Fruit fly (Drosophila melanogaster) whole organism, embryonic: ENCODE measurements around the gene CG14229.

Experiments used
- Ada2b ChIP-seq: fragments of 200-800 bp; sonication (Bioruptor generic); IDR thresholded peaks from 2 replicates; pipeline ENCODE4 v1.3.6; 2022; ENCODE audit warnings: missing biosample characterization, missing genetic modification characterization
- Adf1 ChIP-seq: fragments of 200-800 bp; sonication (Bioruptor generic); IDR thresholded peaks from 2 replicates; pipeline ENCODE4 v1.3.6; 2022; ENCODE audit warnings: missing biosample characterization, missing genetic modification characterization
- Aef1 ChIP-seq: fragments of 200-800 bp; sonication (Bioruptor generic); IDR thresholded peaks from 3 replicates; pipeline ENCODE4 v1.3.6; 2022; ENCODE audit warnings: missing biosample characterization, missing genetic modification characterization
- Asciz ChIP-seq: fragments of 200-800 bp; sonication (Bioruptor generic); optimal IDR thresholded peaks from 2 replicates; lab custom pipeline; 2017; ENCODE audit warnings: missing biosample characterization, mild to moderate bottlenecking, missing genetic modification characterization, missing genetic modification reagents
- BEAF-32 ChIP-seq: fragments of 200-800 bp; sonication (Bioruptor generic); optimal IDR thresholded peaks from 3 replicates; lab custom pipeline; 2017; ENCODE audit warnings: missing biosample characterization, missing genetic modification characterization, mild to moderate bottlenecking, moderate library complexity, missing genetic modification reagents
- Bdp1 ChIP-seq: fragments of 200-800 bp; sonication (Bioruptor generic); optimal IDR thresholded peaks from 3 replicates; lab custom pipeline; 2016; ENCODE audit warnings: missing biosample characterization, missing genetic modification characterization
- CG14014 ChIP-seq: fragments of 200-800 bp; sonication (Bioruptor generic); IDR thresholded peaks from 2 replicates; pipeline ENCODE4 v1.3.6; 2022; ENCODE audit warnings: missing biosample characterization, missing genetic modification characterization
- CG14710 ChIP-seq: fragments of 200-800 bp; sonication (Bioruptor generic); optimal IDR thresholded peaks from 3 replicates; lab custom pipeline; 2019; ENCODE audit warnings: missing biosample characterization, mild to moderate bottlenecking, missing genetic modification characterization, moderate library complexity
- CG15073 ChIP-seq: fragments of 200-800 bp; sonication (Bioruptor generic); optimal IDR thresholded peaks from 2 replicates; lab custom pipeline; 2016; ENCODE audit warnings: missing biosample characterization, missing genetic modification characterization
- CG15514 ChIP-seq: fragments of 200-800 bp; sonication (Bioruptor generic); optimal IDR thresholded peaks from 3 replicates; lab custom pipeline; 2017; ENCODE audit warnings: missing biosample characterization, missing genetic modification characterization, mild to moderate bottlenecking, moderate library complexity, missing genetic modification reagents
- CG2712 ChIP-seq: fragments of 200-800 bp; optimal IDR thresholded peaks from 3 replicates; lab custom pipeline; 2019; ENCODE audit warnings: missing biosample characterization, mild to moderate bottlenecking, missing genetic modification characterization, moderate library complexity
- CG2889 ChIP-seq: fragments of 200-800 bp; sonication (Bioruptor generic); IDR thresholded peaks from 3 replicates; pipeline ENCODE4 v1.3.6; 2022; ENCODE audit warnings: missing biosample characterization, missing genetic modification characterization
- CG32532 ChIP-seq: fragments of 200-800 bp; sonication (Bioruptor generic); IDR thresholded peaks from 2 replicates; pipeline ENCODE4 v1.3.6; 2022; ENCODE audit warnings: missing biosample characterization, missing genetic modification characterization
- CG8924 ChIP-seq: fragments of 200-800 bp; optimal IDR thresholded peaks from 3 replicates; lab custom pipeline; 2019; ENCODE audit warnings: missing biosample characterization, mild to moderate bottlenecking, missing genetic modification characterization, moderate library complexity
- CG9215 ChIP-seq: fragments of 200-800 bp; sonication (Bioruptor generic); IDR thresholded peaks from 2 replicates; pipeline ENCODE4 v1.3.6; 2022; ENCODE audit warnings: missing biosample characterization, missing genetic modification characterization
- CG9727 ChIP-seq: fragments of 200-800 bp; sonication (Bioruptor generic); optimal IDR thresholded peaks from 3 replicates; lab custom pipeline; 2017; ENCODE audit warnings: missing biosample characterization, mild to moderate bottlenecking, missing genetic modification characterization
- Dip2 ChIP-seq: fragments of 200-800 bp; sonication (Bioruptor generic); IDR thresholded peaks from 2 replicates; pipeline ENCODE4 v1.3.6; 2022; ENCODE audit warnings: missing biosample characterization, missing genetic modification characterization
- Dll ChIP-seq: fragments of 200-800 bp; sonication (Bioruptor generic); IDR thresholded peaks from 4 replicates; pipeline ENCODE4 v1.3.6; 2022; ENCODE audit warnings: missing biosample characterization, missing genetic modification characterization; ENCODE audit not compliant: partially characterized antibody
- E2f2 ChIP-seq: fragments of 200-800 bp; sonication (Bioruptor generic); IDR thresholded peaks from 2 replicates; pipeline ENCODE4 v1.3.6; 2022; ENCODE audit warnings: missing biosample characterization, missing genetic modification characterization
- HmgD ChIP-seq: fragments of 200-800 bp; sonication (Bioruptor generic); optimal IDR thresholded peaks from 3 replicates; lab custom pipeline; 2016; ENCODE audit warnings: missing biosample characterization, missing genetic modification characterization
- Hsf ChIP-seq: fragments of 200-800 bp; sonication (Bioruptor generic); optimal IDR thresholded peaks from 3 replicates; lab custom pipeline; 2016; ENCODE audit warnings: missing biosample characterization, missing genetic modification characterization
- Jarid2 ChIP-seq: fragments of 200-800 bp; sonication (Bioruptor generic); optimal IDR thresholded peaks from 3 replicates; lab custom pipeline; 2017; ENCODE audit warnings: mild to moderate bottlenecking, missing biosample characterization, missing genetic modification reagents, missing genetic modification characterization
- Kr ChIP-seq: fragments of 200-800 bp; sonication (Bioruptor generic); optimal IDR thresholded peaks from 2 replicates; lab custom pipeline; 2017; ENCODE audit warnings: missing biosample characterization, mild to moderate bottlenecking, missing genetic modification characterization
- MESR4 ChIP-seq: fragments of 200-800 bp; sonication (Bioruptor generic); optimal IDR thresholded peaks from 2 replicates; lab custom pipeline; 2018; ENCODE audit warnings: missing biosample characterization, mild to moderate bottlenecking, missing genetic modification characterization, moderate library complexity
- Meics ChIP-seq: fragments of 200-800 bp; sonication (Bioruptor generic); optimal IDR thresholded peaks from 2 replicates; lab custom pipeline; 2017; ENCODE audit warnings: missing biosample characterization, mild to moderate bottlenecking, missing genetic modification characterization
- Myb ChIP-seq: fragments of 200-800 bp; sonication (Bioruptor generic); optimal IDR thresholded peaks from 2 replicates; lab custom pipeline; 2016; ENCODE audit warnings: missing biosample characterization, missing genetic modification characterization
- Pdp1 ChIP-seq, 2 experiments: fragments of 200-800 bp; sonication (Bioruptor generic); optimal IDR thresholded peaks; 3 replicates each; lab custom pipeline; 2016; ENCODE audit warnings: missing biosample characterization in 2 of 2, missing genetic modification characterization in 2 of 2, mild to moderate bottlenecking in 1 of 2, moderate library complexity in 1 of 2
- Side ChIP-seq: fragments of 200-800 bp; sonication (Bioruptor generic); optimal IDR thresholded peaks from 2 replicates; lab custom pipeline; 2016; ENCODE audit warnings: missing biosample characterization, missing genetic modification characterization
- Sry-δ ChIP-seq: fragments of 200-800 bp; sonication (Bioruptor generic); optimal IDR thresholded peaks from 2 replicates; lab custom pipeline; 2016; ENCODE audit warnings: missing biosample characterization, missing genetic modification characterization
- al ChIP-seq: fragments of 200-800 bp; sonication (Bioruptor generic); IDR thresholded peaks from 2 replicates; pipeline ENCODE4 v1.3.6; 2022; ENCODE audit warnings: missing biosample characterization, missing genetic modification characterization
- ara ChIP-seq: fragments of 200-800 bp; sonication (Bioruptor generic); IDR thresholded peaks from 2 replicates; pipeline ENCODE4 v1.3.6; 2022; ENCODE audit warnings: missing biosample characterization, missing genetic modification characterization
- ase ChIP-seq: fragments of 200-800 bp; sonication (Bioruptor generic); IDR thresholded peaks from 3 replicates; pipeline ENCODE4 v1.3.6; 2022; ENCODE audit warnings: missing biosample characterization, missing genetic modification characterization
- cad ChIP-seq: fragments of >200 bp; optimal IDR thresholded peaks from 2 replicates; lab custom pipeline; 2017; ENCODE audit warnings: missing biosample characterization, missing genetic modification characterization
- caup ChIP-seq: fragments of 200-800 bp; sonication (Bioruptor generic); optimal IDR thresholded peaks from 3 replicates; lab custom pipeline; 2017; ENCODE audit warnings: missing biosample characterization, mild to moderate bottlenecking, missing genetic modification characterization, moderate library complexity; ENCODE audit not compliant: severe bottlenecking
- dpn ChIP-seq, 2 experiments: fragments of 200-800 bp; sonication (Bioruptor generic); optimal IDR thresholded peaks; 3 replicates each; lab custom pipeline; 2016; ENCODE audit warnings: missing biosample characterization in 2 of 2, missing genetic modification characterization in 2 of 2
- eve ChIP-seq, 2 experiments: fragments of >200 bp; optimal IDR thresholded peaks; 2 replicates each; lab custom pipeline; 2017; ENCODE audit warnings: missing biosample characterization in 2 of 2, missing genetic modification characterization in 2 of 2
- gce ChIP-seq: fragments of 200-800 bp; sonication (Bioruptor generic); IDR thresholded peaks from 3 replicates; pipeline ENCODE4 v1.3.6; 2022; ENCODE audit warnings: missing biosample characterization, missing genetic modification characterization
- gcm ChIP-seq: fragments of 200-800 bp; sonication (Bioruptor generic); optimal IDR thresholded peaks from 2 replicates; lab custom pipeline; 2019; ENCODE audit warnings: missing biosample characterization, mild to moderate bottlenecking, missing genetic modification characterization, moderate library complexity
- her ChIP-seq: fragments of 200-800 bp; sonication (Bioruptor generic); optimal IDR thresholded peaks from 2 replicates; lab custom pipeline; 2016; ENCODE audit warnings: missing biosample characterization, missing genetic modification characterization
- hkb ChIP-seq, 2 experiments: fragments of 200-800 bp in 1 of 2; fragments of >200 bp in 1 of 2; sonication (Bioruptor generic) in 1 of 2; IDR thresholded peaks in 1 of 2; optimal IDR thresholded peaks in 1 of 2; 2 replicates each; pipeline versions ENCODE4 v1.3.6 to Lab custom; 2017 to 2022; ENCODE audit warnings: missing biosample characterization in 1 of 2, missing genetic modification characterization in 1 of 2
- ind ChIP-seq: fragments of 200-800 bp; sonication (Bioruptor generic); optimal IDR thresholded peaks from 3 replicates; lab custom pipeline; 2016; ENCODE audit warnings: missing biosample characterization, missing genetic modification characterization
- insv ChIP-seq, 2 experiments: fragments of 200-800 bp; sonication (Bioruptor generic); optimal IDR thresholded peaks; 3 replicates each; lab custom pipeline; 2016 to 2018; ENCODE audit warnings: missing biosample characterization in 2 of 2, missing genetic modification characterization in 2 of 2
- lbe ChIP-seq: fragments of 200-800 bp; sonication (Bioruptor generic); optimal IDR thresholded peaks from 2 replicates; lab custom pipeline; 2016; ENCODE audit warnings: missing biosample characterization, mild to moderate bottlenecking, missing genetic modification characterization
- nerfin-1 ChIP-seq: fragments of 200-800 bp; sonication (Bioruptor generic); optimal IDR thresholded peaks from 3 replicates; lab custom pipeline; 2019; ENCODE audit warnings: missing biosample characterization, mild to moderate bottlenecking, missing genetic modification characterization, moderate library complexity
- repo ChIP-seq: fragments of 200-800 bp; sonication (Bioruptor generic); optimal IDR thresholded peaks from 2 replicates; lab custom pipeline; 2016; ENCODE audit warnings: missing biosample characterization, missing genetic modification characterization
- ro ChIP-seq: fragments of 200-800 bp; sonication (Bioruptor generic); IDR thresholded peaks from 2 replicates; pipeline ENCODE4 v1.3.6; 2022; ENCODE audit warnings: missing biosample characterization, missing genetic modification characterization
- seq ChIP-seq: fragments of 200-800 bp; sonication (Bioruptor generic); IDR thresholded peaks from 2 replicates; pipeline ENCODE4 v1.3.6; 2022; ENCODE audit warnings: missing biosample characterization, missing genetic modification characterization
- sqz ChIP-seq: fragments of 200-800 bp; sonication (Bioruptor generic); optimal IDR thresholded peaks from 3 replicates; lab custom pipeline; 2018; ENCODE audit warnings: missing biosample characterization, mild to moderate bottlenecking, missing genetic modification characterization
- sr ChIP-seq: fragments of 200-800 bp; sonication (Bioruptor generic); IDR thresholded peaks from 3 replicates; pipeline ENCODE4 v1.3.6; 2022; ENCODE audit warnings: missing biosample characterization, missing genetic modification characterization

The CG14229 gene

DNA sequence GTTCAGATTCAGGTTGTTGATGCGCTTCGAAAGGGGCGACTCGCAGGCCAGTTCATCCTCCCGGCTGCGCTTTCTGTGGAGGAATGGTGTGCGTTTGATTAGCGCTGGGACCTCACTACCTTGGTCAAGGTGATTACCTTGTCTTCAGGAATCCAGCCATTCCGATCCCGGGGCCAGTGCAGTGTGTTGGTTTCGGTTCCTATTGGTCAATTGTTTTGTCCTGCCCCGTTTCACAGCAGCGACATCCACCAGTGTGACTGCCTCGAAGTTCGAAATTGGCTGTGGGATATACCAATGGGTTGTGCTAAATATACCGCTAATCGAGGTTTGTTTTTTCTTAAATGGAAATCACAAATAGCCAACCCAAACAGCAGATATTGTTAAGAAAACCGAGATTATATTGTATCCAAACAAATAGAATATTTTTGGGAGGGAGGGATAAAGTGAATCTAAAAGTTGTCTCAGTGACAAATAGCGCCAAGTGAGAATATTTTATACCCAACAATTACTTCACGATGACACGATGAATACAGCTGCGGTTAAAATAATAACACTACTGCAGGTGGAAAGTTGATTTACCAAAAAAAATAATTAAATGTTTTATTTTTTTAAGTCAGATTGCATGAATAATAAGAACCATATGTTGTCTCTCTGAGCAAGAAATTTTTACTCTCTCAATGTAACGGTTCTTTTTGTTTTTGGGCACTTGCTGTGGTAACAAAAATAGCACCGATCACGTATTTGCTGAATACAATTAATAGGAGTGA is at the start of gene CG14229 (continued):
- TF ChIP-seq repo (no peak), Jarid2 (GFP tag; lab: Kevin White, UChicago) (no peak), Adf1 (GFP tag; lab: Robert Waterston, UW) (no peak), Aef1 (GFP tag; lab: Robert Waterston, UW) (no peak), CG15073 (GFP tag; lab: Kevin White, UChicago) (no peak), CG8924 (tag; lab: Kevin White, UChicago) (no peak), E2f2 (GFP tag; lab: Robert Waterston, UW) (no peak), lbe (no peak), ase (no peak), CG32532 (GFP tag; lab: Robert Waterston, UW) (peak; percentile 39; the same call in 1 of the 2 replicates), al (GFP tag; lab: Robert Waterston, UW) (peak; percentile 27; the same call in 1 of the 2 replicates), nerfin-1 (no peak), CG2712 (peak; percentile 8), Pdp1 (GFP tag; optimal IDR thresholded peaks at IDR 0.05; lab: Kevin White, UChicago) (no peak), MESR4 (GFP tag; lab: Kevin White, UChicago) (peak; percentile 30), sqz (no peak), her (no peak), CG9727 (GFP tag; lab: Kevin White, UChicago) (no peak), Bdp1 (GFP tag; lab: Kevin White, UChicago) (no peak), CG2889 (GFP tag; lab: Robert Waterston, UW) (no peak), ara (GFP tag; lab: Robert Waterston, UW) (0 out of 2 replicates have a peak, but pooled peaks have one; percentile 35), cad (GFP tag; lab: Kevin White, UChicago) (no peak), Dll (GFP tag; lab: Robert Waterston, UW) (0 out of 4 replicates have a peak, but pooled peaks have one; percentile 23), Dip2 (GFP tag; lab: Robert Waterston, UW) (no peak), ro (no peak), gce (0 out of 3 replicates have a peak, but pooled peaks have one; percentile 23), Meics (GFP tag; lab: Kevin White, UChicago) (peak; percentile 8), HmgD (no peak), seq (GFP tag; lab: Robert Waterston, UW) (no peak), dpn (GFP tag; optimal IDR thresholded peaks at IDR 0.05; lab: Kevin White, UChicago) (no peak), sr (GFP tag; lab: Robert Waterston, UW) (no peak), CG9215 (GFP tag; lab: Robert Waterston, UW) (peak; percentile 43), eve (GFP tag; optimal IDR thresholded peaks at IDR 0.05; lab: Kevin White, UChicago) (no peak), CG14710 (tag; lab: Kevin White, UChicago) (peak; percentile 23), Ada2b (peak; percentile 42; the same call in 1 of the 2 replicates), insv (GFP tag; optimal IDR thresholded peaks at IDR 0.05; lab: Kevin White, UChicago) (no peak), caup (GFP tag; lab: Kevin White, UChicago) (no peak), ind (GFP tag; lab: Kevin White, UChicago) (peak; percentile 26), Asciz (no peak), BEAF-32 (GFP tag; lab: Kevin White, UChicago) (peak; percentile 54), hkb (optimal IDR thresholded peaks at IDR 0.05; lab: Kevin White, UChicago) (no peak), hkb (GFP tag; IDR thresholded peaks at IDR 0.05; lab: Robert Waterston, UW) (0 out of 2 replicates have a peak, but pooled peaks have one; percentile 26), Kr (no peak), CG14014 (GFP tag; lab: Robert Waterston, UW) (no peak), CG15514 (GFP tag; lab: Kevin White, UChicago) (no peak), Hsf (GFP tag; lab: Kevin White, UChicago) (no peak), Side (GFP tag; lab: Kevin White, UChicago) (no peak), gcm (GFP tag; lab: Kevin White, UChicago) (no peak), Myb (GFP tag; lab: Kevin White, UChicago) (no peak), Sry-δ (GFP tag; lab: Kevin White, UChicago) (peak; percentile 3)
